Worm (Caenorhabditis elegans): ENCODE data around the gene T04C9.2.

ce11 chrIII:5981407-5981806 lies 10.3 kb upstream of the T04C9.2 start:
- TF ChIP-seq nhr-11 (tag; optimal IDR thresholded peaks at IDR 0.05) (no peak), rnt-1 (tag; optimal IDR thresholded peaks at IDR 0.05) (no peak), mec-3 (tag; optimal IDR thresholded peaks at IDR 0.05; ENCODE audit: borderline replicate concordance) (no peak), fkh-10 (GFP tag; optimal IDR thresholded peaks at IDR 0.05) (no peak), pha-4 (tag; optimal IDR thresholded peaks at IDR 0.05) (no peak), che-1 (tag; optimal IDR thresholded peaks at IDR 0.05) (no peak), C38D4.7 (GFP tag; optimal IDR thresholded peaks at IDR 0.05) (no peak), Y22D7AL.16 (tag; optimal IDR thresholded peaks at IDR 0.05) (no peak), dve-1 (tag; optimal IDR thresholded peaks at IDR 0.05) (no peak), ama-1 (optimal IDR thresholded peaks at IDR 0.05) (no peak)
